Worm (Caenorhabditis elegans) whole organism, young adult: ENCODE results near the gene enri-1.

ENCODE experiments used
- B0019.2 ChIP-seq: fragments of 200-800 bp; sonication (Bioruptor generic); conservative IDR thresholded peaks from 2 replicates; pipeline ENCODE4 v1.3.6; 2022; ENCODE audit warnings: missing genetic modification reagents, missing genetic modification characterization, missing compliant biosample characterization
- B0035.1 ChIP-seq: sonication (generic microtip); optimal IDR thresholded peaks from 2 replicates; lab custom pipeline; 2016; ENCODE audit warnings: missing genetic modification characterization, mild to moderate bottlenecking, missing compliant biosample characterization, missing genotype, missing genetic modification reagents
- C06A6.2 ChIP-seq: fragments of 200-800 bp; sonication (Bioruptor generic); conservative IDR thresholded peaks from 2 replicates; pipeline ENCODE4 v1.3.6; 2022; ENCODE audit warnings: missing genetic modification characterization, missing compliant biosample characterization
- D2030.7 ChIP-seq: fragments of 200-800 bp; sonication (Bioruptor generic); IDR thresholded peaks from 2 replicates; pipeline ENCODE4 v1.3.6; 2022; ENCODE audit warnings: missing genetic modification reagents, missing genetic modification characterization, missing compliant biosample characterization
- F23B12.7 ChIP-seq: sonication (generic microtip); optimal IDR thresholded peaks from 2 replicates; lab custom pipeline; 2017; ENCODE audit warnings: missing genetic modification characterization, mild to moderate bottlenecking, missing compliant biosample characterization, antibody characterized with exemption, moderate library complexity; ENCODE audit not compliant: insufficient read depth
- F37B4.10 ChIP-seq: fragments of 200-800 bp; sonication (Bioruptor generic); IDR thresholded peaks from 2 replicates; pipeline ENCODE4 v1.3.6; 2022; ENCODE audit warnings: missing genetic modification characterization, missing compliant biosample characterization
- T26A5.8 ChIP-seq: sonication (generic microtip); optimal IDR thresholded peaks from 2 replicates; lab custom pipeline; 2016; ENCODE audit warnings: missing genetic modification characterization, missing compliant biosample characterization
- Y95B8A.8 ChIP-seq: fragments of 200-800 bp; sonication (Bioruptor generic); IDR thresholded peaks from 2 replicates; pipeline ENCODE4 v1.3.6; 2022; ENCODE audit warnings: missing genetic modification reagents, missing genetic modification characterization, missing compliant biosample characterization
- akir-1 ChIP-seq: fragments of 200-800 bp; sonication (Bioruptor generic); optimal IDR thresholded peaks from 2 replicates; lab custom pipeline; 2018; ENCODE audit warnings: mild to moderate bottlenecking, missing genetic modification characterization, moderate library complexity, missing compliant biosample characterization
- ama-1 ChIP-seq, 3 experiments: fragments of 150-350 bp in 1 of 3; sonication (generic microtip) in 2 of 3; optimal IDR thresholded peaks; 2 replicates each; lab custom pipeline; 2014 to 2018; ENCODE audit warnings: missing biosample characterization in 2 of 3, missing genetic modification characterization in 2 of 3, missing genetic modification reagents in 2 of 3
- atf-7 ChIP-seq: sonication (generic microtip); optimal IDR thresholded peaks from 2 replicates; lab custom pipeline; 2017; ENCODE audit warnings: mild to moderate bottlenecking, missing genetic modification characterization, missing compliant biosample characterization
- bed-1 ChIP-seq: fragments of 200-800 bp; sonication (Bioruptor generic); IDR thresholded peaks from 2 replicates; pipeline ENCODE4 v1.3.6; 2022; ENCODE audit warnings: missing genetic modification reagents, missing genetic modification characterization, missing compliant biosample characterization
- cebp-1 ChIP-seq, 2 experiments: fragments of 200-800 bp in 1 of 2; sonication (Bioruptor generic) in 1 of 2; sonication (generic microtip) in 1 of 2; IDR thresholded peaks in 1 of 2; optimal IDR thresholded peaks in 1 of 2; 2 replicates each; pipeline versions ENCODE4 v1.3.6 to Lab custom; 2017 to 2022; ENCODE audit warnings: missing compliant biosample characterization in 2 of 2, missing genetic modification characterization in 2 of 2, mild to moderate bottlenecking in 1 of 2, missing genetic modification reagents in 1 of 2, moderate library complexity in 1 of 2
- ceh-40 ChIP-seq: fragments of 200-800 bp; sonication (Bioruptor generic); IDR thresholded peaks from 2 replicates; pipeline ENCODE4 v1.3.6; 2022; ENCODE audit warnings: missing genetic modification characterization, missing compliant biosample characterization
- ceh-58 ChIP-seq: fragments of 200-800 bp; sonication (Bioruptor generic); IDR thresholded peaks from 2 replicates; pipeline ENCODE4 v1.3.6; 2022; ENCODE audit warnings: missing genetic modification characterization, missing compliant biosample characterization
- dox-1 ChIP-seq: fragments of 200-800 bp; sonication (Bioruptor generic); IDR thresholded peaks from 2 replicates; pipeline ENCODE4 v1.3.6; 2022; ENCODE audit warnings: missing genetic modification reagents, missing genetic modification characterization, missing compliant biosample characterization
- dpff-1 ChIP-seq: sonication (generic microtip); optimal IDR thresholded peaks from 2 replicates; lab custom pipeline; 2017; ENCODE audit warnings: mild to moderate bottlenecking, missing genetic modification characterization, missing compliant biosample characterization
- dpl-1 ChIP-seq: fragments of 150-350 bp; optimal IDR thresholded peaks from 2 replicates; lab custom pipeline; 2014; ENCODE audit warnings: missing biosample characterization, missing genetic modification reagents, missing genetic modification characterization
- egl-18 ChIP-seq: fragments of 200-800 bp; sonication (Bioruptor generic); IDR thresholded peaks from 2 replicates; pipeline ENCODE4 v1.3.6; 2022; ENCODE audit warnings: missing genetic modification reagents, missing genetic modification characterization, missing compliant biosample characterization
- ekl-4 ChIP-seq: fragments of 200-800 bp; sonication (Bioruptor generic); IDR thresholded peaks from 2 replicates; pipeline ENCODE4 v1.3.6; 2022; ENCODE audit warnings: missing genetic modification reagents, missing genetic modification characterization, missing compliant biosample characterization
- ets-4 ChIP-seq: fragments of 200-800 bp; sonication (Bioruptor generic); optimal IDR thresholded peaks from 2 replicates; lab custom pipeline; 2018; ENCODE audit warnings: mild to moderate bottlenecking, missing genetic modification characterization, missing compliant biosample characterization
- gei-17 ChIP-seq: fragments of 200-800 bp; sonication (Bioruptor generic); optimal IDR thresholded peaks from 2 replicates; lab custom pipeline; 2018; ENCODE audit warnings: mild to moderate bottlenecking, missing genetic modification characterization, missing compliant biosample characterization
- him-1 ChIP-seq: sonication (generic microtip); optimal IDR thresholded peaks from 2 replicates; lab custom pipeline; 2016; ENCODE audit warnings: missing genotype, missing genetic modification reagents, missing genetic modification characterization, missing compliant biosample characterization
- hlh-26 ChIP-seq: fragments of 200-800 bp; sonication (Bioruptor generic); conservative IDR thresholded peaks from 2 replicates; pipeline ENCODE4 v1.3.6; 2022; ENCODE audit warnings: missing genetic modification reagents, missing genetic modification characterization, missing compliant biosample characterization
- hsf-1 ChIP-seq: fragments of 200-800 bp; sonication (Bioruptor generic); IDR thresholded peaks from 2 replicates; pipeline ENCODE4 v1.3.6; 2022; ENCODE audit warnings: missing genetic modification reagents, missing genetic modification characterization, missing compliant biosample characterization
- lsl-1 ChIP-seq: fragments of 200-800 bp; sonication (Bioruptor generic); optimal IDR thresholded peaks from 2 replicates; lab custom pipeline; 2018; ENCODE audit warnings: mild to moderate bottlenecking, missing genetic modification characterization, moderate library complexity, missing compliant biosample characterization
- madf-6 ChIP-seq: fragments of 200-800 bp; sonication (Bioruptor generic); IDR thresholded peaks from 2 replicates; pipeline ENCODE4 v1.3.6; 2022; ENCODE audit warnings: missing genetic modification reagents, missing genetic modification characterization, missing compliant biosample characterization
- mel-28 ChIP-seq: sonication (generic microtip); optimal IDR thresholded peaks from 2 replicates; lab custom pipeline; 2016; ENCODE audit warnings: borderline replicate concordance, mild to moderate bottlenecking, missing genetic modification characterization, missing compliant biosample characterization
- mes-4 ChIP-seq: sonication (generic microtip); optimal IDR thresholded peaks from 2 replicates; lab custom pipeline; 2016; ENCODE audit warnings: missing genotype, missing genetic modification characterization, missing compliant biosample characterization
- nhr-80 ChIP-seq: sonication (generic microtip); optimal IDR thresholded peaks from 2 replicates; lab custom pipeline; 2016; ENCODE audit warnings: missing genetic modification characterization, missing compliant biosample characterization
- rcor-1 ChIP-seq: fragments of 200-800 bp; sonication (Bioruptor generic); IDR thresholded peaks from 2 replicates; pipeline ENCODE4 v1.3.6; 2022; ENCODE audit warnings: missing genetic modification reagents, missing genetic modification characterization, missing compliant biosample characterization
- repo-1 ChIP-seq: sonication (generic microtip); optimal IDR thresholded peaks from 2 replicates; lab custom pipeline; 2017; ENCODE audit warnings: mild to moderate bottlenecking, missing genetic modification characterization, missing compliant biosample characterization
- rpc-1 ChIP-seq, 2 experiments: fragments of 150-350 bp in 1 of 2; sonication (generic microtip) in 1 of 2; optimal IDR thresholded peaks; 2 replicates each; lab custom pipeline; 2014 to 2018; ENCODE audit warnings: missing biosample characterization in 1 of 2, missing genetic modification characterization in 1 of 2, missing genetic modification reagents in 1 of 2, missing genotype in 1 of 2
- tbx-9 ChIP-seq: sonication (generic microtip); optimal IDR thresholded peaks from 2 replicates; lab custom pipeline; 2016; ENCODE audit warnings: borderline replicate concordance, missing genetic modification characterization, inconsistent platforms, missing compliant biosample characterization
- unc-130 ChIP-seq: sonication (generic microtip); optimal IDR thresholded peaks from 2 replicates; lab custom pipeline; 2016; ENCODE audit warnings: missing genetic modification reagents, missing genetic modification characterization, missing compliant biosample characterization
- unc-62 ChIP-seq: fragments of 150-350 bp; optimal IDR thresholded peaks from 2 replicates; lab custom pipeline; 2014; ENCODE audit warnings: missing biosample characterization, missing genetic modification reagents, missing genetic modification characterization
- ztf-25 ChIP-seq: fragments of 200-800 bp; sonication (Bioruptor generic); IDR thresholded peaks from 2 replicates; pipeline ENCODE4 v1.3.6; 2022; ENCODE audit warnings: missing genetic modification reagents, missing genetic modification characterization, missing compliant biosample characterization
- ztf-28 ChIP-seq: fragments of 200-800 bp; sonication (Bioruptor generic); IDR thresholded peaks from 2 replicates; pipeline ENCODE4 v1.3.6; 2022; ENCODE audit warnings: missing genetic modification reagents, missing genetic modification characterization, missing compliant biosample characterization

The enri-1 gene

ce11 chrII:2335572-2335971, 5.8 kb downstream of the enri-1 start, which contains the start of gene F43C11.7:
Gene F43C11.7 (plus strand): TSS chrII:2335897.
- TF ChIP-seq gei-17 (GFP tag; lab: Kevin White, UChicago), result no peak
- no peak for TF ChIP-seq C06A6.2
- no peak for TF ChIP-seq egl-18 (GFP tag; lab: Robert Waterston, UW)
- no peak for TF ChIP-seq ets-4 (GFP tag; lab: Kevin White, UChicago)
- peak; percentile 87 for TF ChIP-seq atf-7 (tag; lab: Kevin White, UChicago)
- TF ChIP-seq nhr-80 (tag; lab: Kevin White, UChicago), result peak; percentile 84
- TF ChIP-seq rcor-1 (GFP tag; lab: Robert Waterston, UW), result no peak
- no peak for TF ChIP-seq ztf-25 (GFP tag; lab: Robert Waterston, UW)
- TF ChIP-seq dpl-1, result no peak
- TF ChIP-seq cebp-1 (GFP tag; IDR thresholded peaks at IDR 0.05; lab: Robert Waterston, UW), result no peak
- peak; percentile 27 for TF ChIP-seq cebp-1 (tag; optimal IDR thresholded peaks at IDR 0.05; lab: Kevin White, UChicago)
- TF ChIP-seq mel-28 (tag; lab: Kevin White, UChicago), result no peak
- TF ChIP-seq unc-130, result no peak
- TF ChIP-seq him-1 (tag; lab: Kevin White, UChicago), result no peak
- TF ChIP-seq F37B4.10, result no peak
- TF ChIP-seq unc-62 (GFP tag; lab: Kevin White, UChicago), result peak; percentile 37

- TF ChIP-seq nhr-80 (tag; lab: Kevin White, UChicago), result peak; percentile 6
- TF ChIP-seq ceh-58 (GFP tag; lab: Robert Waterston, UW), result no peak
Measured at ce11 chrII:2332220-2332619, 9.2 kb downstream of the enri-1 start, which contains the start of gene F43C11.8. Gene F43C11.8 (plus strand): TSS chrII:2332520.

- TF ChIP-seq dox-1 (peak; percentile 80), repo-1 (no peak), B0035.1 (tag; lab: Kevin White, UChicago) (no peak), rpc-1 (optimal IDR thresholded peaks at IDR 0.05; lab: Kevin White, UChicago) (peak; percentile 40), rpc-1 (tag; optimal IDR thresholded peaks at IDR 0.05; lab: Kevin White, UChicago) (no peak), lsl-1 (GFP tag; lab: Kevin White, UChicago) (peak; percentile 16), ceh-40 (0 out of 2 replicates have a peak, but pooled peaks have one; percentile 67), hsf-1 (peak; percentile 97), madf-6 (peak; percentile 31; the same call in 1 of the 2 replicates), akir-1 (GFP tag; lab: Kevin White, UChicago) (no peak), bed-1 (GFP tag; lab: Robert Waterston, UW) (no peak), Y95B8A.8 (no peak), ztf-28 (GFP tag; lab: Robert Waterston, UW) (no peak), F23B12.7 (tag; lab: Kevin White, UChicago) (no peak), hlh-26 (no peak), D2030.7 (GFP tag; lab: Robert Waterston, UW) (0 out of 2 replicates have a peak, but pooled peaks have one; percentile 35), gei-17 (GFP tag; lab: Kevin White, UChicago) (peak; percentile 12), ekl-4 (GFP tag; lab: Robert Waterston, UW) (peak; percentile 19; the same call in 1 of the 2 replicates), T26A5.8 (tag; lab: Kevin White, UChicago) (no peak), tbx-9 (no peak), B0019.2 (GFP tag; lab: Robert Waterston, UW) (no peak), mes-4 (tag; lab: Kevin White, UChicago) (no peak), dpff-1 (no peak), ama-1 (optimal IDR thresholded peaks at IDR 0.05; lab: Kevin White, UChicago) (no peak), ama-1 (GFP tag; optimal IDR thresholded peaks at IDR 0.05; lab: Kevin White, UChicago) (no peak)
Measured at ce11 chrII:2330462-2330861, 11.0 kb downstream of the enri-1 start.
